Fruit fly (Drosophila melanogaster) whole organism, embryonic: ENCODE results near the gene Smu1.

Source experiments
- Antp ChIP-seq: fragments of 200-800 bp; sonication (Bioruptor generic); optimal IDR thresholded peaks from 3 replicates; lab custom pipeline; 2016; ENCODE audit warnings: missing biosample characterization, missing genetic modification characterization
- BEAF-32 ChIP-seq: fragments of 200-800 bp; sonication (Bioruptor generic); optimal IDR thresholded peaks from 3 replicates; lab custom pipeline; 2017; ENCODE audit warnings: missing biosample characterization, missing genetic modification characterization, mild to moderate bottlenecking, moderate library complexity, missing genetic modification reagents
- Bdp1 ChIP-seq: fragments of 200-800 bp; sonication (Bioruptor generic); optimal IDR thresholded peaks from 3 replicates; lab custom pipeline; 2016; ENCODE audit warnings: missing biosample characterization, missing genetic modification characterization
- Bgb ChIP-seq: fragments of 200-800 bp; sonication (Bioruptor generic); IDR thresholded peaks from 2 replicates; pipeline ENCODE4 v1.3.6; 2022; ENCODE audit warnings: missing biosample characterization, missing genetic modification characterization; ENCODE audit not compliant: partially characterized antibody
- CG10267 ChIP-seq: fragments of 200-800 bp; sonication (Bioruptor generic); optimal IDR thresholded peaks from 2 replicates; lab custom pipeline; 2018; ENCODE audit warnings: missing biosample characterization, mild to moderate bottlenecking, missing genetic modification characterization, moderate library complexity
- CG10321 ChIP-seq: fragments of 200-800 bp; sonication (Bioruptor generic); IDR thresholded peaks from 2 replicates; pipeline ENCODE4 v1.3.6; 2022; ENCODE audit warnings: missing biosample characterization, missing genetic modification characterization
- CG10366 ChIP-seq: fragments of 200-800 bp; sonication (Bioruptor generic); IDR thresholded peaks from 2 replicates; pipeline ENCODE4 v1.3.6; 2022; ENCODE audit warnings: missing biosample characterization, missing genetic modification characterization
- CG10565 ChIP-seq: fragments of 200-800 bp; sonication (Bioruptor generic); optimal IDR thresholded peaks from 3 replicates; lab custom pipeline; 2016; ENCODE audit warnings: missing biosample characterization, mild to moderate bottlenecking, missing genetic modification characterization
- CG11504 ChIP-seq: fragments of 200-800 bp; sonication (Bioruptor generic); optimal IDR thresholded peaks from 3 replicates; lab custom pipeline; 2019; ENCODE audit warnings: missing biosample characterization, mild to moderate bottlenecking, missing genetic modification characterization, moderate library complexity
- CG12071 ChIP-seq: fragments of 200-800 bp; sonication (Bioruptor generic); optimal IDR thresholded peaks from 3 replicates; lab custom pipeline; 2018; ENCODE audit warnings: missing biosample characterization, mild to moderate bottlenecking, missing genetic modification characterization
- CG14860 ChIP-seq: fragments of 200-800 bp; sonication (Bioruptor generic); IDR thresholded peaks from 3 replicates; pipeline ENCODE4 v1.3.6; 2022; ENCODE audit warnings: missing biosample characterization, missing genetic modification characterization; ENCODE audit not compliant: partially characterized antibody
- CG18476 ChIP-seq: fragments of 200-800 bp; sonication (Bioruptor generic); optimal IDR thresholded peaks from 2 replicates; lab custom pipeline; 2016; ENCODE audit warnings: missing biosample characterization, mild to moderate bottlenecking, missing genetic modification characterization
- CG2120 ChIP-seq: fragments of 200-800 bp; sonication (Bioruptor generic); optimal IDR thresholded peaks from 3 replicates; lab custom pipeline; 2016; ENCODE audit warnings: missing biosample characterization, missing genetic modification characterization
- CG32532 ChIP-seq: fragments of 200-800 bp; sonication (Bioruptor generic); IDR thresholded peaks from 2 replicates; pipeline ENCODE4 v1.3.6; 2022; ENCODE audit warnings: missing biosample characterization, missing genetic modification characterization
- CG32767 ChIP-seq: fragments of 200-800 bp; sonication (Bioruptor generic); IDR thresholded peaks from 2 replicates; pipeline ENCODE4 v1.3.6; 2022; ENCODE audit warnings: missing biosample characterization, missing genetic modification characterization
- CG4617 ChIP-seq: fragments of 200-800 bp; sonication (Bioruptor generic); optimal IDR thresholded peaks from 3 replicates; lab custom pipeline; 2016; ENCODE audit warnings: missing biosample characterization, missing genetic modification characterization, borderline replicate concordance
- CG6654 ChIP-seq: fragments of 200-800 bp; sonication (Bioruptor generic); optimal IDR thresholded peaks from 2 replicates; lab custom pipeline; 2017; ENCODE audit warnings: missing biosample characterization, mild to moderate bottlenecking, missing genetic modification characterization
- CG7372 ChIP-seq: fragments of 200-800 bp; sonication (Bioruptor generic); IDR thresholded peaks from 2 replicates; pipeline ENCODE4 v1.3.6; 2022; ENCODE audit warnings: missing biosample characterization, missing genetic modification characterization
- CG9876 ChIP-seq: fragments of 200-800 bp; sonication (Bioruptor generic); optimal IDR thresholded peaks from 2 replicates; lab custom pipeline; 2016; ENCODE audit warnings: missing biosample characterization, missing genetic modification characterization
- CkIIα-i1 ChIP-seq: fragments of 200-800 bp; sonication (Bioruptor generic); IDR thresholded peaks from 2 replicates; pipeline ENCODE4 v1.3.6; 2022; ENCODE audit warnings: missing biosample characterization, missing genetic modification characterization
- D19B ChIP-seq: fragments of 200-800 bp; sonication (Bioruptor generic); optimal IDR thresholded peaks from 2 replicates; lab custom pipeline; 2017; ENCODE audit warnings: missing biosample characterization, mild to moderate bottlenecking, missing genetic modification characterization
- Dref ChIP-seq: fragments of 200-800 bp; sonication (Bioruptor generic); IDR thresholded peaks from 2 replicates; pipeline ENCODE4 v1.3.6; 2022; ENCODE audit warnings: missing biosample characterization, missing genetic modification characterization
- E2f1 ChIP-seq: fragments of 200-800 bp; sonication (Bioruptor generic); IDR thresholded peaks from 2 replicates; pipeline ENCODE4 v1.3.6; 2022; ENCODE audit warnings: missing biosample characterization, missing genetic modification characterization
- ERR ChIP-seq: fragments of 200-800 bp; sonication (Bioruptor generic); optimal IDR thresholded peaks from 2 replicates; lab custom pipeline; 2016; ENCODE audit warnings: missing biosample characterization, missing genetic modification characterization
- Med ChIP-seq: fragments of 200-800 bp; sonication (Bioruptor generic); peaks from one replicate; lab custom pipeline; 2016; ENCODE audit warnings: missing biosample characterization, missing genetic modification characterization, mild to moderate bottlenecking, inconsistent platforms, moderate library complexity
- Scr ChIP-seq: fragments of 200-800 bp; sonication (Bioruptor generic); IDR thresholded peaks from 2 replicates; pipeline ENCODE4 v1.3.6; 2022; ENCODE audit warnings: missing biosample characterization, missing genetic modification characterization; ENCODE audit not compliant: partially characterized antibody
- Sry-β ChIP-seq: fragments of 200-800 bp; sonication (Bioruptor generic); optimal IDR thresholded peaks from 2 replicates; lab custom pipeline; 2018; ENCODE audit warnings: missing biosample characterization, mild to moderate bottlenecking, missing genetic modification characterization, moderate library complexity
- Tbp ChIP-seq: fragments of >200 bp; optimal IDR thresholded peaks from 2 replicates; lab custom pipeline; 2018; ENCODE audit warnings: missing biosample characterization, missing genetic modification characterization
- Trl ChIP-seq, 3 experiments: fragments of >200 bp in 2 of 3; fragments of 200-800 bp in 1 of 3; sonication (Bioruptor generic) in 1 of 3; optimal IDR thresholded peaks; 2 replicates in 1 of 3; 3 replicates in 2 of 3; lab custom pipeline; 2016 to 2017; ENCODE audit warnings: missing biosample characterization in 1 of 3, missing genetic modification characterization in 1 of 3
- Xbp1 ChIP-seq: fragments of 200-800 bp; sonication (Bioruptor generic); optimal IDR thresholded peaks from 3 replicates; lab custom pipeline; 2016; ENCODE audit warnings: missing biosample characterization, mild to moderate bottlenecking, missing genetic modification characterization
- ac ChIP-seq: fragments of 200-800 bp; sonication (Bioruptor generic); optimal IDR thresholded peaks from 3 replicates; lab custom pipeline; 2017; ENCODE audit warnings: missing biosample characterization, mild to moderate bottlenecking, missing genetic modification characterization
- br ChIP-seq: fragments of >200 bp; optimal IDR thresholded peaks from 2 replicates; lab custom pipeline; 2017
- cato ChIP-seq: fragments of 200-800 bp; sonication (Bioruptor generic); optimal IDR thresholded peaks from 2 replicates; lab custom pipeline; 2016; ENCODE audit warnings: missing biosample characterization, missing genetic modification characterization, borderline replicate concordance
- caup ChIP-seq: fragments of 200-800 bp; sonication (Bioruptor generic); optimal IDR thresholded peaks from 3 replicates; lab custom pipeline; 2017; ENCODE audit warnings: missing biosample characterization, mild to moderate bottlenecking, missing genetic modification characterization, moderate library complexity; ENCODE audit not compliant: severe bottlenecking
- chinmo ChIP-seq: fragments of 200-800 bp; sonication (Bioruptor generic); IDR thresholded peaks from 4 replicates; pipeline ENCODE4 v1.3.6; 2022; ENCODE audit warnings: missing biosample characterization, missing genetic modification characterization; ENCODE audit not compliant: partially characterized antibody
- dan ChIP-seq: fragments of 200-800 bp; sonication (Bioruptor generic); IDR thresholded peaks from 2 replicates; pipeline ENCODE4 v1.3.6; 2022; ENCODE audit warnings: missing biosample characterization, missing genetic modification characterization
- dysf ChIP-seq: fragments of 200-800 bp; sonication (Bioruptor generic); IDR thresholded peaks from 3 replicates; pipeline ENCODE4 v1.3.6; 2022; ENCODE audit warnings: missing biosample characterization, missing genetic modification characterization
- emc ChIP-seq: fragments of 200-800 bp; sonication (Bioruptor generic); optimal IDR thresholded peaks from 2 replicates; lab custom pipeline; 2016; ENCODE audit warnings: missing biosample characterization, missing genetic modification characterization
- ftz-f1 ChIP-seq: fragments of 200-800 bp; sonication (Bioruptor generic); optimal IDR thresholded peaks from 2 replicates; lab custom pipeline; 2016; ENCODE audit warnings: missing biosample characterization, missing genetic modification characterization
- gcm ChIP-seq: fragments of 200-800 bp; sonication (Bioruptor generic); optimal IDR thresholded peaks from 2 replicates; lab custom pipeline; 2019; ENCODE audit warnings: missing biosample characterization, mild to moderate bottlenecking, missing genetic modification characterization, moderate library complexity
- ken ChIP-seq: fragments of 200-800 bp; sonication (Bioruptor generic); IDR thresholded peaks from 3 replicates; pipeline ENCODE4 v1.3.6; 2022; ENCODE audit warnings: missing biosample characterization, missing genetic modification characterization
- klu ChIP-seq: fragments of 200-800 bp; sonication (Bioruptor generic); IDR thresholded peaks from 2 replicates; pipeline ENCODE4 v1.3.6; 2022; ENCODE audit warnings: missing biosample characterization, missing genetic modification characterization
- lmd ChIP-seq: fragments of 200-800 bp; sonication (Bioruptor generic); IDR thresholded peaks from 2 replicates; pipeline ENCODE4 v1.3.6; 2022; ENCODE audit warnings: missing biosample characterization, missing genetic modification characterization
- mld ChIP-seq: fragments of 200-800 bp; sonication (Bioruptor generic); IDR thresholded peaks from 3 replicates; pipeline ENCODE4 v1.3.6; 2022; ENCODE audit warnings: missing biosample characterization, missing genetic modification characterization; ENCODE audit not compliant: partially characterized antibody
- nom ChIP-seq: fragments of 200-800 bp; sonication (Bioruptor generic); optimal IDR thresholded peaks from 2 replicates; lab custom pipeline; 2017; ENCODE audit warnings: missing biosample characterization, missing genetic modification characterization, mild to moderate bottlenecking, moderate library complexity, missing genetic modification reagents
- pnt ChIP-seq: fragments of 200-800 bp; sonication (Bioruptor generic); optimal IDR thresholded peaks from 3 replicates; lab custom pipeline; 2016; ENCODE audit warnings: missing biosample characterization, missing genetic modification characterization
- sob ChIP-seq: fragments of 200-800 bp; sonication (Bioruptor generic); IDR thresholded peaks from 2 replicates; pipeline ENCODE4 v1.3.6; 2022; ENCODE audit warnings: missing biosample characterization, missing genetic modification characterization
- ssp ChIP-seq: fragments of 200-800 bp; sonication (Bioruptor generic); IDR thresholded peaks from 2 replicates; pipeline ENCODE4 v1.3.6; 2022; ENCODE audit warnings: missing biosample characterization, missing genetic modification characterization
- tap ChIP-seq: fragments of 200-800 bp; optimal IDR thresholded peaks from 3 replicates; lab custom pipeline; 2019; ENCODE audit warnings: missing biosample characterization, mild to moderate bottlenecking, missing genetic modification characterization, moderate library complexity
- tio ChIP-seq: fragments of 200-800 bp; sonication (Bioruptor generic); optimal IDR thresholded peaks from 2 replicates; lab custom pipeline; 2017; ENCODE audit warnings: missing biosample characterization, missing genetic modification characterization, inconsistent platforms
- zen ChIP-seq: fragments of 200-800 bp; sonication (Bioruptor generic); optimal IDR thresholded peaks from 3 replicates; lab custom pipeline; 2018; ENCODE audit warnings: missing biosample characterization, mild to moderate bottlenecking, missing genetic modification characterization, moderate library complexity

Smu1 gene

DNA sequence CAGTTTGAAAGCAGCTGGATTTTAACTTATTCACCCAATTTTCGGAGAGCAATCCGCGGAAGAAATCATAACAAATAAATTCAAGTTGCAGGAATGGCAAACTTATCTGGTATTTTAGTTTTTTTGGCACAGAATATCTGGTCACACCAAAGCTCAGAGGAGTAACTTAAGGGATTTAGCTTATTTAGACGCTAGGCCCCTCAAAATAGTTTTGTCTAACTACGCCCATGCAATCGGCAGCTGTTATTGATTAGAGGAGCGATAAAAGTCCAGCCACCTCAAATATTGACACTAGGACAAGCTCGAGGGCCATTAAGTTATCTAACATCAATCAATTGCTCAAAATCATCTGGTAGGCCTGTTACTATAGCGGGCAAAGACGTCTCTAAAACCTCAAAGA is 47.6 kb upstream of the Smu1 start, which contains the start of the genes GatA and P5cr (continued):
- TF ChIP-seq Tbp (GFP tag; lab: Kevin White, UChicago), result no peak
- TF ChIP-seq ftz-f1, result peak; percentile 28
- peak; percentile 79 for TF ChIP-seq CG12071 (GFP tag; lab: Kevin White, UChicago)
- peak; percentile 82 for TF ChIP-seq CG9876 (GFP tag; lab: Kevin White, UChicago)
- peak; percentile 71 for TF ChIP-seq CG7372 (GFP tag; lab: Robert Waterston, UW)
- peak; percentile 77 for TF ChIP-seq emc (GFP tag; lab: Kevin White, UChicago)
- peak; percentile 16 for TF ChIP-seq CG18476 (GFP tag; lab: Kevin White, UChicago)
- TF ChIP-seq ken (GFP tag; lab: Robert Waterston, UW), result peak; percentile 86
- peak; percentile 58 for TF ChIP-seq klu (GFP tag; lab: Robert Waterston, UW)
- TF ChIP-seq tio (GFP tag; lab: Kevin White, UChicago), result no peak
- peak; percentile 72 for TF ChIP-seq CG11504 (tag; lab: Kevin White, UChicago)
- peak; percentile 69 for TF ChIP-seq nom
- peak; percentile 45 for TF ChIP-seq Bdp1
- peak; percentile 84; the same call in 1 of the 2 replicates for TF ChIP-seq lmd
- peak; percentile 91 for TF ChIP-seq Xbp1 (GFP tag; lab: Kevin White, UChicago)
- peak; percentile 42 for TF ChIP-seq CG6654 (GFP tag; lab: Kevin White, UChicago)
- peak; percentile 80 for TF ChIP-seq CG4617 (GFP tag; lab: Kevin White, UChicago)
- peak; percentile 47 for TF ChIP-seq Dref (GFP tag; lab: Robert Waterston, UW)
- TF ChIP-seq ERR (GFP tag; lab: Kevin White, UChicago), result peak; percentile 75
- peak; percentile 78 for TF ChIP-seq pnt
- TF ChIP-seq BEAF-32 (GFP tag; lab: Kevin White, UChicago), result peak; percentile 6
- peak; percentile 94 for TF ChIP-seq CG32532 (GFP tag; lab: Robert Waterston, UW)
- TF ChIP-seq ssp, result peak; percentile 44
- no peak for TF ChIP-seq CkIIα-i1 (GFP tag; lab: Robert Waterston, UW)
- peak; percentile 78 for TF ChIP-seq caup (GFP tag; lab: Kevin White, UChicago)
- peak; percentile 5 for TF ChIP-seq gcm (GFP tag; lab: Kevin White, UChicago)
- peak; percentile 58 for TF ChIP-seq tap
- TF ChIP-seq chinmo (GFP tag; lab: Robert Waterston, UW), result no peak
- TF ChIP-seq dysf (GFP tag; lab: Robert Waterston, UW), result peak; percentile 91
- no peak for TF ChIP-seq Sry-β (GFP tag; lab: Kevin White, UChicago)
- no peak for TF ChIP-seq CG14860 (GFP tag; lab: Robert Waterston, UW)
- no peak for TF ChIP-seq dan (GFP tag; lab: Robert Waterston, UW)
- TF ChIP-seq CG10267, result peak; percentile 39
- TF ChIP-seq CG10366 (GFP tag; lab: Robert Waterston, UW), result peak; percentile 86
- TF ChIP-seq ac (GFP tag; lab: Kevin White, UChicago), result no peak
- TF ChIP-seq cato, result peak; percentile 26
- TF ChIP-seq sob, result peak; percentile 89
- peak; percentile 11; the same call in 1 of the 2 replicates for TF ChIP-seq Bgb (GFP tag; lab: Robert Waterston, UW)
- TF ChIP-seq Med, result peak; percentile 98
- no peak for TF ChIP-seq CG32767 (GFP tag; lab: Robert Waterston, UW)
- TF ChIP-seq D19B (GFP tag; lab: Kevin White, UChicago), result peak; percentile 34
- TF ChIP-seq zen (tag; lab: Kevin White, UChicago), result no peak
- no peak for TF ChIP-seq Trl (optimal IDR thresholded peaks at IDR 0.05; lab: Kevin White, UChicago)
- peak; percentile 81 for TF ChIP-seq Trl (GFP tag; optimal IDR thresholded peaks at IDR 0.05; lab: Kevin White, UChicago)
- peak; percentile 69 for TF ChIP-seq E2f1 (GFP tag; lab: Robert Waterston, UW)
- TF ChIP-seq CG2120 (GFP tag; lab: Kevin White, UChicago), result peak; percentile 97
- TF ChIP-seq mld, result no peak
- TF ChIP-seq CG10321 (GFP tag; lab: Robert Waterston, UW), result peak; percentile 51; the same call in 1 of the 2 replicates
- peak; percentile 93 for TF ChIP-seq Antp
- no peak for TF ChIP-seq CG10565 (GFP tag; lab: Kevin White, UChicago)
- TF ChIP-seq br (lab: Kevin White, UChicago), result no peak
- TF ChIP-seq Scr, result no peak
